Worm (Caenorhabditis elegans): ENCODE measurements around the gene pals-28.

pals-28 gene

DNA sequence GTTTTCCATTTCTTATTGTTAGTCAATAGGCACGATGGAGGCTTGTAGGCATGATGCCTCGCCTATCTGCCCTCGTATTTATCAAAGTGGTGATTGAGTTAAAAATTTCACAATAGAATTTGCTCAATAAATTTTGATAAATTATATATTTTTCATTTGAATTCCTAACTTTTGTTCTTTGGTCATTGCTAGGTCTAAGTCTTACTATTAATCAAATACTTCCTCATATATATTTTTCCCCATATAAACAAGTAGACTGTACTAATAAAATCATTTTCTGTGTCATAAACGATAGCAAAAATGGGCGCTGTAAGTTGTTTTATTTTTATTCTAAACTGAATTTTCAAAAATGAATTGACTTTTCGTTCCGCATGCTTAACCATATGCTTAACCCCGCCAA lies at the start of gene pals-28:
TSS of gene pals-28 (plus strand) at position 301 of the 400 bp plus-strand sequence.
- TF ChIP-seq nhr-12 (tag; optimal IDR thresholded peaks at IDR 0.05) (no peak), ztf-1 (GFP tag; conservative IDR thresholded peaks at IDR 0.05) (no peak), ztf-11 (tag; optimal IDR thresholded peaks at IDR 0.05) (no peak), C34F6.9 (tag; optimal IDR thresholded peaks at IDR 0.05) (no peak), nhr-23 (tag; optimal IDR thresholded peaks at IDR 0.05) (no peak), nhr-6 (tag; optimal IDR thresholded peaks at IDR 0.05) (no peak), zag-1 (tag; optimal IDR thresholded peaks at IDR 0.05) (no peak)

DNA sequence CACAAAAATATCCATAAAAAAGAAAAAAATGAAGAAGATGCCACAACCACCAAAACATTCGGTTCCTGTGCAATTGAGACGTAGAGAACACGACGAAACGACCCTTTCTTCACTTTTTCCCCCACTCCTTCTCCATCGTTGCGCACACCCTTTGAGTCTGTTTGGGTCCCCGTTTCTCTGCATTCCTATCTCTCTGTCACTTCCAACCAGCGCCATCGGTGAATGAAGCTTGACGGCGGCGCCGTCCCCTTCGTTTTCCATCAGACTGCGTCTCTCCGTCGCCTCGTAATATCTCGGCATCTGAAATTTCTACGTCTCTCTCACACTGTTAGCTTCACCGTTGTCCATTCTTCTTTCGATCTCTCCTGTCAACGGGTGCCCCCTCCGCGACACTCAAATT lies 49.0 kb upstream of the pals-28 start:
- TF ChIP-seq crh-2 (tag; optimal IDR thresholded peaks at IDR 0.05) (no peak), sem-4 (tag; optimal IDR thresholded peaks at IDR 0.05) (peak; percentile 46), mab-5 (tag; optimal IDR thresholded peaks at IDR 0.05) (no peak), nhr-129 (tag; optimal IDR thresholded peaks at IDR 0.05) (peak; percentile 49), lsy-2 (tag; optimal IDR thresholded peaks at IDR 0.05) (peak in 1 of 2 experiments; percentile 48), blmp-1 (tag; optimal IDR thresholded peaks at IDR 0.05; ENCODE audit: insufficient read depth) (no peak), zag-1 (tag; optimal IDR thresholded peaks at IDR 0.05) (peak; percentile 34), unc-55 (GFP tag; optimal IDR thresholded peaks at IDR 0.05) (peak; percentile 85), unc-62 (GFP tag; optimal IDR thresholded peaks at IDR 0.05) (no peak), nhr-11 (tag; optimal IDR thresholded peaks at IDR 0.05) (no peak), lin-13 (GFP tag; optimal IDR thresholded peaks at IDR 0.05) (no peak), C34F6.9 (tag; optimal IDR thresholded peaks at IDR 0.05) (peak; percentile 64), F13H6.1 (tag; optimal IDR thresholded peaks at IDR 0.05) (peak; percentile 48)

DNA sequence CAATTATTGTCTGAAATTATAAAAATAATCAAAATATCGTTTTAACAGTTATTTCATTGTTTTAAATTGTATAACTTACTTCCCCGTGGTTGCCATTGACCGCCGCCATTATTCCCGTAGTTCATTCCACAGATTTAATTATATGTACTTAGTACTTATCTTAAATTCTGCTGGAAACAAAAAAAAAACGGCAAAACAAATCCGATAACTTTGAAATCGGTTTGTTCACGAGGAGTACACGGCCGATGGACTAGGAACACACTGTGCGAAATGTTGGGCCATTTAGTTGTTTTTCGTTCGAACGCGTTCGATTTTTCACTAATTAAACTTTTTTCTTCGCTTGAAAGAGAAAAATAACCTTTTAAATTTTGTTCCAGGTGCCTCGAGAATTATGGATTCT lies 41.5 kb upstream of the pals-28 start, which contains the start of the genes B0285.3 and lcmt-1:
TSS of gene B0285.3 (minus strand) at position 267 of the 400 bp plus-strand sequence.
TSS of gene lcmt-1 (plus strand) at position 377 of the 400 bp plus-strand sequence.
- TF ChIP-seq skn-1 (tag; optimal IDR thresholded peaks at IDR 0.05): no peak
- no peak for TF ChIP-seq peb-1 (tag; optimal IDR thresholded peaks at IDR 0.05)
- peak; percentile 54 for TF ChIP-seq gmeb-1 (tag; optimal IDR thresholded peaks at IDR 0.05)
- peak; percentile 43 for TF ChIP-seq F13H6.1 (tag; optimal IDR thresholded peaks at IDR 0.05)
- TF ChIP-seq dmd-4 (tag; optimal IDR thresholded peaks at IDR 0.05): no peak
- no peak for TF ChIP-seq ztf-11 (tag; optimal IDR thresholded peaks at IDR 0.05)
- no peak for TF ChIP-seq R02D3.7 (tag; optimal IDR thresholded peaks at IDR 0.05)
- TF ChIP-seq sma-9 (GFP tag; optimal IDR thresholded peaks at IDR 0.05): peak; percentile 17
- TF ChIP-seq sma-9 (tag; optimal IDR thresholded peaks at IDR 0.05): no peak
- no peak for TF ChIP-seq nhr-23 (tag; optimal IDR thresholded peaks at IDR 0.05)
- no peak for TF ChIP-seq ceh-16 (tag; optimal IDR thresholded peaks at IDR 0.05)
- TF ChIP-seq nhr-237 (tag; optimal IDR thresholded peaks at IDR 0.05): no peak
- TF ChIP-seq lsy-2 (tag; optimal IDR thresholded peaks at IDR 0.05): peak in 1 of 2 experiments; percentile 68
- TF ChIP-seq egl-27 (tag; optimal IDR thresholded peaks at IDR 0.05): no peak
- no peak for TF ChIP-seq fos-1 (tag; optimal IDR thresholded peaks at IDR 0.05)
- no peak for TF ChIP-seq mdl-1 (tag; optimal IDR thresholded peaks at IDR 0.05)
- peak; percentile 39 for TF ChIP-seq sma-3 (GFP tag; optimal IDR thresholded peaks at IDR 0.05)
- TF ChIP-seq ztf-1 (GFP tag; conservative IDR thresholded peaks at IDR 0.05): no peak
- TF ChIP-seq nhr-21 (tag; optimal IDR thresholded peaks at IDR 0.05): no peak
- TF ChIP-seq aly-2 (tag; optimal IDR thresholded peaks at IDR 0.05): no peak
- TF ChIP-seq nhr-6 (tag; optimal IDR thresholded peaks at IDR 0.05): no peak
- TF ChIP-seq alr-1 (tag; optimal IDR thresholded peaks at IDR 0.05): no peak
- peak; percentile 29 for TF ChIP-seq nhr-25 (tag; optimal IDR thresholded peaks at IDR 0.05)
- TF ChIP-seq unc-39 (tag; optimal IDR thresholded peaks at IDR 0.05): no peak
- no peak for TF ChIP-seq zag-1 (tag; optimal IDR thresholded peaks at IDR 0.05)
- no peak for TF ChIP-seq elt-3 (tag; optimal IDR thresholded peaks at IDR 0.05)
- no peak for TF ChIP-seq lin-39 (tag; optimal IDR thresholded peaks at IDR 0.05)
- no peak for TF ChIP-seq ZK546.5 (tag; optimal IDR thresholded peaks at IDR 0.05)
- TF ChIP-seq snpc-4 (tag; optimal IDR thresholded peaks at IDR 0.05): no peak
- peak; percentile 24 for TF ChIP-seq crh-2 (tag; optimal IDR thresholded peaks at IDR 0.05)
- no peak for TF ChIP-seq mab-5 (tag; optimal IDR thresholded peaks at IDR 0.05)
- no peak for TF ChIP-seq lin-13 (GFP tag; optimal IDR thresholded peaks at IDR 0.05)
- no peak for TF ChIP-seq lin-11 (tag; optimal IDR thresholded peaks at IDR 0.05)
- no peak for TF ChIP-seq mbf-1 (tag; optimal IDR thresholded peaks at IDR 0.05)
- no peak for TF ChIP-seq Y55F3AM.14 (GFP tag; optimal IDR thresholded peaks at IDR 0.05)
- TF ChIP-seq ztf-4 (tag; optimal IDR thresholded peaks at IDR 0.05): no peak
- TF ChIP-seq ceh-82 (tag; optimal IDR thresholded peaks at IDR 0.05): no peak
- TF ChIP-seq blmp-1 (tag; optimal IDR thresholded peaks at IDR 0.05; ENCODE audit: insufficient read depth): no peak
- TF ChIP-seq sem-4 (tag; optimal IDR thresholded peaks at IDR 0.05): no peak
- TF ChIP-seq ama-1 (optimal IDR thresholded peaks at IDR 0.05): no peak
- TF ChIP-seq nhr-12 (tag; optimal IDR thresholded peaks at IDR 0.05): no peak
- no peak for TF ChIP-seq unc-62 (GFP tag; optimal IDR thresholded peaks at IDR 0.05)
- TF ChIP-seq elt-1 (tag; optimal IDR thresholded peaks at IDR 0.05): no peak
- no peak for TF ChIP-seq nhr-129 (tag; optimal IDR thresholded peaks at IDR 0.05)
- TF ChIP-seq nhr-77 (tag; optimal IDR thresholded peaks at IDR 0.05): no peak
- peak; percentile 50 for TF ChIP-seq C34F6.9 (tag; optimal IDR thresholded peaks at IDR 0.05)
- peak; percentile 40 for TF ChIP-seq unc-55 (GFP tag; optimal IDR thresholded peaks at IDR 0.05)
- no peak for TF ChIP-seq nhr-10 (tag; optimal IDR thresholded peaks at IDR 0.05)
- TF ChIP-seq nhr-11 (tag; optimal IDR thresholded peaks at IDR 0.05): no peak

Data from whole organism, L2 larva.